Worm (Caenorhabditis elegans): ENCODE measurements around the gene metr-1.

ce11 chrII:10955114-10955513, 28.8 kb downstream of the metr-1 start:
- TF ChIP-seq nhr-77 (tag; optimal IDR thresholded peaks at IDR 0.05) (no peak), nhr-11 (tag; optimal IDR thresholded peaks at IDR 0.05) (no peak), sptf-1 (tag; optimal IDR thresholded peaks at IDR 0.05) (no peak), ceh-63 (GFP tag; optimal IDR thresholded peaks at IDR 0.05) (no peak), fkh-10 (GFP tag; optimal IDR thresholded peaks at IDR 0.05) (no peak), nhr-237 (tag; optimal IDR thresholded peaks at IDR 0.05) (no peak)

Data from whole organism, L1 larva.